Fruit fly (Drosophila melanogaster) S2 (cell line): ENCODE measurements around the gene mmd.

Experiments
- CG8478 ChIP-seq: fragments of >200 bp; optimal IDR thresholded peaks from 2 replicates; lab custom pipeline; 2018
- CTCF ChIP-seq, 2 experiments: fragments of >200 bp; optimal IDR thresholded peaks; 2 replicates each; lab custom pipeline; 2018

- no peak for TF ChIP-seq CG8478 (lab: Kevin White, UChicago)
- TF ChIP-seq CTCF (optimal IDR thresholded peaks at IDR 0.05; lab: Kevin White, UChicago) = no peak
These were observed 9.9 kb upstream of the mmd start, which contains the start of gene Cep164 for dm6 chrX:15982844-15983243.
